Worm (Caenorhabditis elegans): ENCODE data around the gene atf-2.
A peak's percentile ranks its signal among the peaks of the same experiment; 100 is the strongest.

The atf-2 gene

DNA sequence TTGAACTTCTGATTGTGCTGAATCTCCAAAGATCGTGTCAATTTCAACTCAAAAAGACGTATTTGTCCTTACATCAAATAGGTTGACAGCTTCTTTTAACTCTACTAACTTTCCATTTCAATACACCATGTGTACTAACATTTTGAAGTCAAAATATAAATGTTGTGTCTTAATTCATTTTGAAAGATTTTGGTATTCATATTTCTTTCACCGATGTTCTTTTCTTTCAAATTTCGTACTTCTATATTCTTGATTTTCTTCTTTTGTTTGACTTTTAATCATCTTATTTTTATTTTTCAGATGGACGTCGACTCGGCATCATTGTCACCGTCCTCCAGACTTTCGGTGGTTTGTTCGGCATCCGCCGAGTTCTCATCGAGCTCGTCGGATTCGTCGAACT is at the start of gene atf-2:
atf-2 (plus strand) TSS at position 301 of the 400 bp plus-strand sequence.
- TF ChIP-seq repo-1 (tag; optimal IDR thresholded peaks at IDR 0.05) (no peak), pha-4 (tag; optimal IDR thresholded peaks at IDR 0.05) (no peak), bed-1 (GFP tag; IDR thresholded peaks at IDR 0.05) (no peak), snpc-1.3 (tag; optimal IDR thresholded peaks at IDR 0.05; ENCODE audit: insufficient read depth) (no peak), lin-54 (GFP tag; optimal IDR thresholded peaks at IDR 0.05) (no peak), ztf-18 (tag; optimal IDR thresholded peaks at IDR 0.05) (no peak), Y53F4B.3 (GFP tag; IDR thresholded peaks at IDR 0.05) (no peak), rcor-1 (GFP tag; IDR thresholded peaks at IDR 0.05) (no peak)

DNA sequence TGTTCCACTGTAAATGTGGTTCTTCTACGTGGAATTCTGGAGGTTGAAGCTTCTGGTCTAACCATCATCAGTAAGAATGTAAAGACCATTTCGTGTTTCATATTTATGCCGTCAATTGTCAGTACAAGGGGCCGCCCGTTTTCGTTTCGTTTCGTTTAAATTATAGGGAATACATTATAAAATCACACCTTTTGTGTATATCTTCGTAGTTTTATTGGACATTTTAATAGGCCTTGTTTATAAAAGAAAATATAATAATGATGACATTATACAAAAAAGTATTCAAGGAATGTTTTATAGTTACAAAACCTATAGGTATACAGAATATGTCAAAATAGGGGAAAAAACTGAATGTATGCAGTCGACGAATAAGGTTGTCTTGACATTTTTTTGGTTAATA is 48.1 kb upstream of the atf-2 start, which contains the start of gene ceh-7:
ceh-7 (minus strand) TSS at position 101 of the 400 bp plus-strand sequence.
- TF ChIP-seq ZK185.1 (tag; optimal IDR thresholded peaks at IDR 0.05; ENCODE audit: poor library complexity, severe bottlenecking) (no peak), dox-1 (GFP tag; IDR thresholded peaks at IDR 0.05) (no peak), sptf-2 (GFP tag; optimal IDR thresholded peaks at IDR 0.05) (no peak), ceh-91 (GFP tag; IDR thresholded peaks at IDR 0.05) (no peak), F37B4.10 (GFP tag; IDR thresholded peaks at IDR 0.05) (no peak), madf-3 (GFP tag; IDR thresholded peaks at IDR 0.05) (no peak), egl-18 (GFP tag; IDR thresholded peaks at IDR 0.05) (no peak)

DNA sequence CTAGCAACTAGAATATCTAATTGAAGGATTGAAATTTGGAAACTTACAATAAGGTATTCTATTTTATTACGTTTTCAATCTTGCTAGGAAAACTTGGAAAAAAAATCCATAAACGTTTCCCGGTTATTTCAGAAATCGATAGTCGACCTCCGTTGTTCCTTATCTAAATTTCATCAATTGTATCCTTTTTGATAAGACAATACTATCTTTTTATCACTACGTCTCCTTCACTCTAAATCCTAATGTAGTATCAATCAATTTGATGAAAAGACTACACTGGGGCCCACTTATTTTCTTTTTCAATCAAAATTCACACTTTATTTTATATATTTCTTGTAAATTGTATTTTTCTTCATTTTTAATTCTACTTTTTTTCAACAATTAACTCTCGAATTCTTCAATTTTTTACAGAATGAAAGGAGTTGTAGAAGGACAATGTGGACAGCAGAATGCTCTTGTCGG is 47.3 kb upstream of the atf-2 start, which contains the start of gene prx-5:
prx-5 (plus strand) TSS at position 412 of the 462 bp plus-strand sequence.
- TF ChIP-seq Y53F4B.3 (GFP tag; IDR thresholded peaks at IDR 0.05) (no peak), tlf-1 (GFP tag; optimal IDR thresholded peaks at IDR 0.05) (no peak), nhr-80 (tag; optimal IDR thresholded peaks at IDR 0.05) (peak; percentile 16), aptf-3 (GFP tag; IDR thresholded peaks at IDR 0.05) (no peak), lin-26 (GFP tag; IDR thresholded peaks at IDR 0.05) (no peak), B0019.2 (GFP tag; conservative IDR thresholded peaks at IDR 0.05) (no peak), rec-8 (tag; optimal IDR thresholded peaks at IDR 0.05) (no peak), lsy-27 (tag; optimal IDR thresholded peaks at IDR 0.05; ENCODE audit: borderline replicate concordance, insufficient read depth) (no peak), mes-4 (tag; optimal IDR thresholded peaks at IDR 0.05) (no peak)

DNA sequence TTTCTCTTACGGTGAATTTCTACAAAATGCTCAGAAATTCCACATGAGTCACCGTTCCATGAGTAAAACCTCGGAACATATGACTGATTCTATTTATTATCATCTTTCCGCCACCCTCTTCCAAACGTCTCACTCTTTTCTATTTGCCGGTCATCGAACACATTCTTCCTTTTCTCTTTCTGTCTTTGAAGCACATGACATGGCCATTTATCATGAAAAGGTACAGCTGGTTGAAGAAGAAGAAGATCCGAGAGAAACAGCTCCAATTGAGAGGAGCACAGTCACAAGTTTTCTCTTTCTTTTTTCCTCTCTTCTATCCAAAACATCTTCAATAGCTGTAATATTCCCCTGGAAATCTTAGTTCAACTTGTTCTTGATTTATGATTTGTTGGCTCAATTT is 44.8 kb upstream of the atf-2 start, which contains the start of gene cup-16:
cup-16 (plus strand) TSS at position 132 of the 400 bp plus-strand sequence.
- TF ChIP-seq hmg-20 (GFP tag; IDR thresholded peaks at IDR 0.05) (no peak), somi-1 (GFP tag; optimal IDR thresholded peaks at IDR 0.05) (peak; percentile 49), ceh-79 (tag; optimal IDR thresholded peaks at IDR 0.05) (no peak), K11D2.4 (GFP tag; IDR thresholded peaks at IDR 0.05) (no peak), sea-2 (GFP tag; IDR thresholded peaks at IDR 0.05) (no peak), aptf-2 (GFP tag; conservative IDR thresholded peaks at IDR 0.05) (no peak), madf-10 (tag; optimal IDR thresholded peaks at IDR 0.05) (no peak), snpc-3.4 (tag; optimal IDR thresholded peaks at IDR 0.05) (no peak)

DNA sequence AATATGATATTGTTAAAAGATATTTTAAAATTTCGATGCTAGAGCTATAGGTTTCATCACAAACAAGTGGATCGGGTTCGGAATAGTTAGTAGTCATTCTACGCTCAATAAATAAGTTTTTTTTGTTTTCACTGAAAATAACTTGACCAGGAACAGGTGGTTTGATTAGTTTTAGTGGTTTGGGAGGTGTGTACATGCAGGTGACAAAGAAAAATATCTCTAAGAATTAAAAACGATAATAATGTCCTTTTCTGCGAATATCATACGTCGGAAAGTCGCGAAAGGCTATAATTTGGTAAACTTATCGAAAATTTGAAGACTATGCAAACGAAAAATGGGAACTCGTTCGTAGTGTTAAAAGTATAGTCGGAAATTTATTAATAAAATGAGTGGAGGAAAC is 41.5 kb upstream of the atf-2 start, which contains the start of gene srg-15:
srg-15 (minus strand) TSS at position 101 of the 400 bp plus-strand sequence.
- no peak for TF ChIP-seq Y67H2A.10 (GFP tag; conservative IDR thresholded peaks at IDR 0.05)
- TF ChIP-seq ztf-18 (tag; optimal IDR thresholded peaks at IDR 0.05) = no peak
- no peak for TF ChIP-seq aptf-2 (GFP tag; conservative IDR thresholded peaks at IDR 0.05)
- TF ChIP-seq ztf-3 (GFP tag; optimal IDR thresholded peaks at IDR 0.05) = no peak
- no peak for TF ChIP-seq chd-7 (tag; optimal IDR thresholded peaks at IDR 0.05)
- TF ChIP-seq ccch-3 (GFP tag; optimal IDR thresholded peaks at IDR 0.05) = no peak
- no peak for TF ChIP-seq unc-62 (GFP tag; optimal IDR thresholded peaks at IDR 0.05)
- no peak for TF ChIP-seq egl-44 (GFP tag; IDR thresholded peaks at IDR 0.05)
- TF ChIP-seq pbrm-1 (GFP tag; IDR thresholded peaks at IDR 0.05) = no peak
- no peak for TF ChIP-seq madf-8 (GFP tag; conservative IDR thresholded peaks at IDR 0.05)
- TF ChIP-seq zim-3 (tag; optimal IDR thresholded peaks at IDR 0.05) = no peak
- no peak for TF ChIP-seq B0035.1 (tag; optimal IDR thresholded peaks at IDR 0.05)
- no peak for TF ChIP-seq aptf-3 (GFP tag; IDR thresholded peaks at IDR 0.05)
- no peak for TF ChIP-seq lsy-27 (tag; optimal IDR thresholded peaks at IDR 0.05; ENCODE audit: borderline replicate concordance, insufficient read depth)
- TF ChIP-seq K12H6.12 (tag; optimal IDR thresholded peaks at IDR 0.05) = no peak
